Worm (Caenorhabditis elegans): Measurements from ENCODE around the gene F37B12.1.

- TF ChIP-seq pha-4 (tag; optimal IDR thresholded peaks at IDR 0.05) (no peak), ces-1 (GFP tag; optimal IDR thresholded peaks at IDR 0.05) (no peak), nhr-237 (tag; optimal IDR thresholded peaks at IDR 0.05) (no peak), nhr-12 (tag; optimal IDR thresholded peaks at IDR 0.05) (no peak), nhr-76 (tag; optimal IDR thresholded peaks at IDR 0.05) (no peak), zip-8 (tag; optimal IDR thresholded peaks at IDR 0.05) (no peak)
Observed at ce11 chrII:9038736-9039135, 9.7 kb upstream of the F37B12.1 start.
